Worm (Caenorhabditis elegans) whole organism, L4 larva: ENCODE results near the gene C33A12.4.

Experiments used
- D1046.2 ChIP-seq: fragments of 200-800 bp; sonication (Bioruptor generic); IDR thresholded peaks from 2 replicates; pipeline ENCODE4 v1.3.6; 2022; ENCODE audit warnings: missing genetic modification characterization, missing compliant biosample characterization
- F26F4.8 ChIP-seq: fragments of 200-800 bp; sonication (Bioruptor generic); conservative IDR thresholded peaks from 2 replicates; pipeline ENCODE4 v1.3.6; 2022; ENCODE audit warnings: missing genetic modification characterization, missing compliant biosample characterization
- F44E2.7 ChIP-seq: fragments of 200-800 bp; sonication (Bioruptor generic); IDR thresholded peaks from 2 replicates; pipeline ENCODE4 v2.1.2; 2022; ENCODE audit warnings: missing genetic modification characterization, missing compliant biosample characterization
- T26A8.4 ChIP-seq: fragments of 200-800 bp; sonication (Bioruptor generic); IDR thresholded peaks from 2 replicates; pipeline ENCODE4 v1.3.6; 2022; ENCODE audit warnings: missing genetic modification characterization, missing compliant biosample characterization
- Y105C5A.15 ChIP-seq: fragments of 200-800 bp; sonication (Bioruptor generic); IDR thresholded peaks from 2 replicates; pipeline ENCODE4 v1.3.6; 2022; ENCODE audit warnings: missing genetic modification characterization, missing compliant biosample characterization
- aha-1 ChIP-seq: fragments of 150-350 bp; peaks from one replicate; lab custom pipeline; 2014; ENCODE audit warnings: missing biosample characterization, missing genetic modification characterization
- aly-2 ChIP-seq: sonication (generic microtip); optimal IDR thresholded peaks from 2 replicates; lab custom pipeline; 2018; ENCODE audit warnings: missing biosample characterization, missing genetic modification characterization
- ama-1 ChIP-seq: fragments of 150-350 bp; optimal IDR thresholded peaks from 2 replicates; lab custom pipeline; 2014; ENCODE audit warnings: inconsistent platforms, mixed read lengths
- ceh-28 ChIP-seq: fragments of 150-350 bp; optimal IDR thresholded peaks from 2 replicates; lab custom pipeline; 2014; ENCODE audit warnings: missing biosample characterization, missing genetic modification reagents, missing genetic modification characterization
- ceh-32 ChIP-seq: sonication (generic microtip); optimal IDR thresholded peaks from 2 replicates; lab custom pipeline; 2016; ENCODE audit warnings: mild to moderate bottlenecking, missing genetic modification characterization, missing compliant biosample characterization; ENCODE audit not compliant: poor library complexity
- ceh-44 ChIP-seq: fragments of 200-800 bp; sonication (Bioruptor generic); IDR thresholded peaks from 2 replicates; pipeline ENCODE4 v1.3.6; 2022; ENCODE audit warnings: missing genetic modification reagents, missing genetic modification characterization, missing compliant biosample characterization
- ceh-82 ChIP-seq: sonication (generic microtip); optimal IDR thresholded peaks from 2 replicates; lab custom pipeline; 2017; ENCODE audit warnings: missing biosample characterization, missing genetic modification characterization
- ctbp-1 ChIP-seq: fragments of 200-800 bp; sonication (Bioruptor generic); IDR thresholded peaks from 2 replicates; pipeline ENCODE4 v1.3.6; 2022; ENCODE audit warnings: missing genetic modification reagents, missing genetic modification characterization, missing compliant biosample characterization
- daf-19 ChIP-seq: fragments of 200-800 bp; sonication (Bioruptor generic); conservative IDR thresholded peaks from 2 replicates; pipeline ENCODE4 v1.3.6; 2022; ENCODE audit warnings: missing genetic modification characterization, missing compliant biosample characterization
- dmd-6 ChIP-seq: fragments of 200-800 bp; sonication (Bioruptor generic); IDR thresholded peaks from 2 replicates; pipeline ENCODE4 v1.3.6; 2022; ENCODE audit warnings: missing genetic modification reagents, missing genetic modification characterization, missing compliant biosample characterization
- dpl-1 ChIP-seq: fragments of 150-350 bp; optimal IDR thresholded peaks from 2 replicates; lab custom pipeline; 2014; ENCODE audit warnings: missing biosample characterization, missing genetic modification reagents, missing genetic modification characterization
- dve-1 ChIP-seq: sonication (generic microtip); optimal IDR thresholded peaks from 2 replicates; lab custom pipeline; 2017; ENCODE audit warnings: antibody characterized with exemption, mild to moderate bottlenecking, missing genetic modification characterization, missing compliant biosample characterization; ENCODE audit not compliant: insufficient read depth
- egl-27 ChIP-seq: sonication (generic microtip); optimal IDR thresholded peaks from 3 replicates; lab custom pipeline; 2017; ENCODE audit warnings: missing biosample characterization, missing genetic modification reagents, missing genetic modification characterization
- fkh-10 ChIP-seq: fragments of 150-350 bp; optimal IDR thresholded peaks from 2 replicates; lab custom pipeline; 2014; ENCODE audit warnings: missing biosample characterization, missing genetic modification reagents, missing genetic modification characterization
- hlh-11 ChIP-seq: fragments of 200-800 bp; sonication (Bioruptor generic); optimal IDR thresholded peaks from 2 replicates; lab custom pipeline; 2018; ENCODE audit warnings: mild to moderate bottlenecking, missing genetic modification characterization, missing compliant biosample characterization
- hlh-30 ChIP-seq: sonication (generic microtip); optimal IDR thresholded peaks from 2 replicates; lab custom pipeline; 2017; ENCODE audit warnings: antibody characterized with exemption, mild to moderate bottlenecking, missing genetic modification characterization, missing compliant biosample characterization; ENCODE audit not compliant: insufficient read depth
- hmg-1.1 ChIP-seq: fragments of 200-800 bp; sonication (Bioruptor generic); IDR thresholded peaks from 2 replicates; pipeline ENCODE4 v1.3.6; 2022; ENCODE audit warnings: missing genetic modification reagents, missing genetic modification characterization, missing compliant biosample characterization
- lim-7 ChIP-seq: fragments of 200-800 bp; sonication (Bioruptor generic); IDR thresholded peaks from 2 replicates; pipeline ENCODE4 v1.3.6; 2022; ENCODE audit warnings: missing genetic modification characterization, missing compliant biosample characterization
- lin-39 ChIP-seq: fragments of 150-350 bp; optimal IDR thresholded peaks from 2 replicates; lab custom pipeline; 2014; ENCODE audit warnings: missing biosample characterization, missing genetic modification reagents, missing genetic modification characterization
- lsy-2 ChIP-seq, 2 experiments: fragments of 150-350 bp in 1 of 2; sonication (generic microtip) in 1 of 2; optimal IDR thresholded peaks; 2 replicates each; lab custom pipeline; 2014 to 2017; ENCODE audit warnings: missing biosample characterization in 2 of 2, missing genetic modification characterization in 2 of 2
- madf-5 ChIP-seq, 2 experiments: fragments of 200-800 bp; sonication (Bioruptor generic); IDR thresholded peaks; 2 replicates each; pipeline ENCODE4 v1.3.6; 2022; ENCODE audit warnings: missing compliant biosample characterization in 2 of 2, missing genetic modification characterization in 2 of 2
- madf-9 ChIP-seq: fragments of 200-800 bp; sonication (Bioruptor generic); conservative IDR thresholded peaks from 2 replicates; pipeline ENCODE4 v1.3.6; 2022; ENCODE audit warnings: missing genetic modification reagents, missing genetic modification characterization, missing compliant biosample characterization
- mdl-1 ChIP-seq, 2 experiments: fragments of 150-350 bp in 1 of 2; sonication (generic microtip) in 1 of 2; optimal IDR thresholded peaks; 2 replicates each; lab custom pipeline; 2014 to 2017; ENCODE audit warnings: missing biosample characterization in 2 of 2, missing genetic modification characterization in 2 of 2
- mdt-29 ChIP-seq: fragments of 200-800 bp; sonication (Bioruptor generic); IDR thresholded peaks from 2 replicates; pipeline ENCODE4 v1.3.6; 2022; ENCODE audit warnings: missing genetic modification reagents, missing genetic modification characterization, missing compliant biosample characterization
- mes-2 ChIP-seq: sonication (generic microtip); optimal IDR thresholded peaks from 2 replicates; lab custom pipeline; 2016; ENCODE audit warnings: missing genotype, mild to moderate bottlenecking, missing genetic modification characterization, missing compliant biosample characterization; ENCODE audit not compliant: poor library complexity, severe bottlenecking
- mxl-3 ChIP-seq: fragments of 200-800 bp; sonication (Bioruptor generic); optimal IDR thresholded peaks from 2 replicates; lab custom pipeline; 2018; ENCODE audit warnings: mild to moderate bottlenecking, missing genetic modification characterization, missing compliant biosample characterization
- nhr-25 ChIP-seq: sonication (generic microtip); optimal IDR thresholded peaks from 2 replicates; lab custom pipeline; 2017; ENCODE audit warnings: missing genetic modification characterization, mild to moderate bottlenecking, missing compliant biosample characterization, antibody characterized with exemption, moderate library complexity, borderline replicate concordance; ENCODE audit not compliant: insufficient read depth
- nhr-28 ChIP-seq: fragments of 150-350 bp; optimal IDR thresholded peaks from 2 replicates; lab custom pipeline; 2014; ENCODE audit warnings: missing biosample characterization, missing genetic modification characterization
- nhr-42 ChIP-seq: fragments of 200-800 bp; sonication (Bioruptor generic); IDR thresholded peaks from 2 replicates; pipeline ENCODE4 v1.3.6; 2022; ENCODE audit warnings: missing genetic modification characterization, missing compliant biosample characterization
- nhr-48 ChIP-seq: sonication (generic microtip); optimal IDR thresholded peaks from 2 replicates; lab custom pipeline; 2016; ENCODE audit warnings: mild to moderate bottlenecking, missing genetic modification characterization, missing compliant biosample characterization
- nhr-76 ChIP-seq: fragments of 150-350 bp; optimal IDR thresholded peaks from 2 replicates; lab custom pipeline; 2014; ENCODE audit warnings: missing biosample characterization, missing genetic modification characterization
- pqm-1 ChIP-seq: sonication (generic microtip); optimal IDR thresholded peaks from 2 replicates; lab custom pipeline; 2017; ENCODE audit warnings: missing biosample characterization, missing genetic modification characterization
- spr-1 ChIP-seq: sonication (generic microtip); optimal IDR thresholded peaks from 2 replicates; lab custom pipeline; 2016; ENCODE audit warnings: mild to moderate bottlenecking, missing genetic modification characterization, missing compliant biosample characterization
- tra-1 ChIP-seq: fragments of 200-800 bp; sonication (Bioruptor generic); IDR thresholded peaks from 2 replicates; pipeline ENCODE4 v1.3.6; 2022; ENCODE audit warnings: missing genetic modification reagents, missing genetic modification characterization, missing compliant biosample characterization
- unc-39 ChIP-seq: sonication (generic microtip); optimal IDR thresholded peaks from 2 replicates; lab custom pipeline; 2017; ENCODE audit warnings: missing biosample characterization, missing genetic modification characterization
- unc-62 ChIP-seq, 3 experiments: fragments of 150-350 bp in 1 of 3; sonication (generic microtip); optimal IDR thresholded peaks in 2 of 3; peaks in 1 of 3; 1 replicate in 1 of 3; 2 replicates in 2 of 3; lab custom pipeline; 2014 to 2017; ENCODE audit warnings: missing biosample characterization in 3 of 3, missing genetic modification characterization in 3 of 3, missing genetic modification reagents in 3 of 3, missing genotype in 1 of 3
- vab-7 ChIP-seq: fragments of 200-800 bp; sonication (Bioruptor generic); IDR thresholded peaks from 2 replicates; pipeline ENCODE4 v1.3.6; 2022; ENCODE audit warnings: missing genetic modification reagents, missing genetic modification characterization, missing compliant biosample characterization
- zfp-2 ChIP-seq: sonication (generic microtip); optimal IDR thresholded peaks from 2 replicates; lab custom pipeline; 2016; ENCODE audit warnings: mild to moderate bottlenecking, missing genetic modification characterization, missing compliant biosample characterization
- zip-11 ChIP-seq: fragments of 200-800 bp; sonication (Bioruptor generic); IDR thresholded peaks from 2 replicates; pipeline ENCODE4 v1.3.6; 2022; ENCODE audit warnings: missing genetic modification characterization, missing compliant biosample characterization
- ztf-7 ChIP-seq: fragments of 150-350 bp; optimal IDR thresholded peaks from 2 replicates; lab custom pipeline; 2014; ENCODE audit warnings: missing biosample characterization, missing genetic modification characterization

The C33A12.4 gene

ce11 chrIV:9537500-9537899 lies 27.1 kb upstream of the C33A12.4 start (continued):
- no peak for TF ChIP-seq lsy-2 (tag; optimal IDR thresholded peaks at IDR 0.05; lab: Kevin White, UChicago)
- no peak for TF ChIP-seq ceh-44 (GFP tag; lab: Robert Waterston, UW)
- TF ChIP-seq zip-11 (GFP tag; lab: Robert Waterston, UW): no peak
- TF ChIP-seq tra-1 (GFP tag; lab: Robert Waterston, UW): peak; percentile 68; the same call in 1 of the 2 replicates
- TF ChIP-seq nhr-76 (tag; lab: Kevin White, UChicago): no peak
- TF ChIP-seq F26F4.8 (GFP tag; lab: Robert Waterston, UW): no peak
- TF ChIP-seq dpl-1 (GFP tag; lab: Kevin White, UChicago): no peak
- no peak for TF ChIP-seq aly-2 (tag; lab: Kevin White, UChicago)

- TF ChIP-seq unc-62 (GFP tag; optimal IDR thresholded peaks at IDR 0.05 in 1 of 2; lab: Kevin White, UChicago): peak in 1 of 2 experiments; percentile 97
- no peak for TF ChIP-seq unc-62 (tag; optimal IDR thresholded peaks at IDR 0.05; lab: Kevin White, UChicago)
- peak; percentile 89 for TF ChIP-seq aha-1 (tag; lab: Kevin White, UChicago)
- no peak for TF ChIP-seq hmg-1.1
- TF ChIP-seq mes-2 (tag; lab: Kevin White, UChicago): no peak
- no peak for TF ChIP-seq daf-19 (GFP tag; lab: Robert Waterston, UW)
- no peak for TF ChIP-seq T26A8.4 (GFP tag; lab: Robert Waterston, UW)
These were observed 25.8 kb upstream of the C33A12.4 start for ce11 chrIV:9536124-9536523.

ce11 chrIV:9535105-9535504 lies 24.7 kb upstream of the C33A12.4 start:
- peak; percentile 88 for TF ChIP-seq aha-1 (tag; lab: Kevin White, UChicago)
- no peak for TF ChIP-seq Y105C5A.15 (GFP tag; lab: Robert Waterston, UW)
- peak in 1 of 2 experiments; percentile 19 for TF ChIP-seq mdl-1 (tag; optimal IDR thresholded peaks at IDR 0.05; lab: Kevin White, UChicago)
- peak; percentile 21; the same call in 1 of the 2 replicates for TF ChIP-seq dmd-6 (GFP tag; lab: Robert Waterston, UW)
- TF ChIP-seq dve-1 (tag; lab: Kevin White, UChicago): peak; percentile 22
- TF ChIP-seq spr-1 (tag; lab: Kevin White, UChicago): no peak
- TF ChIP-seq hlh-11 (tag; lab: Kevin White, UChicago): peak; percentile 37
- no peak for TF ChIP-seq D1046.2 (GFP tag; lab: Robert Waterston, UW)
- TF ChIP-seq hlh-30 (tag; lab: Kevin White, UChicago): peak; percentile 63
- peak; percentile 63 for TF ChIP-seq nhr-28 (tag; lab: Kevin White, UChicago)

ce11 chrIV:9534342-9534741 lies 24.0 kb upstream of the C33A12.4 start:
- no peak for TF ChIP-seq mes-2 (tag; lab: Kevin White, UChicago)
- TF ChIP-seq mdt-29 (GFP tag; lab: Robert Waterston, UW): no peak
- TF ChIP-seq vab-7 (GFP tag; lab: Robert Waterston, UW): no peak
- TF ChIP-seq spr-1 (tag; lab: Kevin White, UChicago): no peak
- TF ChIP-seq tra-1 (GFP tag; lab: Robert Waterston, UW): no peak
- no peak for TF ChIP-seq madf-9 (GFP tag; lab: Robert Waterston, UW)
- no peak for TF ChIP-seq lim-7 (GFP tag; lab: Robert Waterston, UW)
- TF ChIP-seq ctbp-1 (GFP tag; lab: Robert Waterston, UW): no peak
- TF ChIP-seq nhr-25 (tag; lab: Kevin White, UChicago): peak; percentile 49
- no peak for TF ChIP-seq nhr-42 (GFP tag; lab: Robert Waterston, UW)
- TF ChIP-seq F44E2.7 (GFP tag; lab: Robert Waterston, UW): no peak
- no peak for TF ChIP-seq aly-2 (tag; lab: Kevin White, UChicago)
- TF ChIP-seq ama-1 (lab: Kevin White, UChicago): no peak
- no peak for TF ChIP-seq pqm-1
- no peak for TF ChIP-seq fkh-10 (GFP tag; lab: Kevin White, UChicago)
- no peak for TF ChIP-seq zfp-2 (tag; lab: Kevin White, UChicago)
- no peak for TF ChIP-seq ztf-7
- no peak for TF ChIP-seq ceh-28 (tag; lab: Kevin White, UChicago)
- no peak for TF ChIP-seq ceh-44 (GFP tag; lab: Robert Waterston, UW)
- TF ChIP-seq lin-39: no peak
- TF ChIP-seq ceh-32: no peak
- no peak for TF ChIP-seq nhr-76 (tag; lab: Kevin White, UChicago)
- no peak for TF ChIP-seq egl-27
- no peak for TF ChIP-seq nhr-48 (tag; lab: Kevin White, UChicago)
- no peak for TF ChIP-seq madf-5 (GFP tag; IDR thresholded peaks at IDR 0.05; lab: Robert Waterston, UW)
- TF ChIP-seq mxl-3 (GFP tag; lab: Kevin White, UChicago): peak; percentile 10
- TF ChIP-seq ceh-82 (tag; lab: Kevin White, UChicago): no peak
- no peak for TF ChIP-seq unc-39
- TF ChIP-seq dpl-1 (GFP tag; lab: Kevin White, UChicago): no peak
